Fruit fly (Drosophila melanogaster): ENCODE measurements around the gene Polr3D.

Polr3D gene

DNA sequence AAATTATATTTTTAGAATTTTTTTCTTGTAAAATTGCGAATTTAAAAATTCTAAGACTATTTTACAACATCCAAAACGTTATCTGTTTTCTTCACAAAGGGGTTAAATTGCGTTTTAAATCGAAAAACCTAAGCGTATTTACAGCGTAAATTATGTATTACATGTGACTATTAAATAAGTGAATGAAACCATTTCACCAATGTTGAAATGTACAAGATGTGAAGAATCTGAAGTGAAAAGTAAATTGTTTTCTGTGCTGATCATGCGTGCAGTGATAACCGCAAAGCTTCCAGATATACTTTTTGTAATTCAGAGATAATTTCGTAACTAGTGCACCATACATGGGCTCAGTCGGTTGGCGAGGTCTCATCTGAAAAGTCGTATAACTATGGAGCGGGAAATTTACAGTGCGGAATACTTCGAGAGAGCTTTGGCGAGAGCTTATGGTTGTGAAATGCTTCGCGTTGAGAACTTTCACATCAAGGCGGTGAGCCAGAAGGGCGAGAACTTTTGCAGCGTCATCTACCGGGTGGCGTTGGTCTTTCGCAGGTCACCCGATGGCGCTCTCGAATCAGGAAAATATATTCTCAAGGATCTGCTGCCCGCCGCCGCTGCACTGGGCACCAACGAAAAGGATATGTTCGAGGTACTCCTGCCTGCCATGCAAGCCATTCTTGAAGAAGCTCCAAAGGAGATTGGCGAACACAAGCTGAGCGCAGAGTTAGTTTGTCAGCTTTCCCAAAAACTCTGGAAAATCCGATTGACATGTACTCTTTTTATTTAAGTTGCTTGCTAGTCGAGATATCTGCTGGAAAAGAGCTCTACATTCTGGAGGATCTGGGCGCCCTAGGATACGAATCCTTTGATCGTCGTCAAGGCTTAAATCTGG lies 4.9 kb upstream of the Polr3D start:
- no peak; the same call in 1 of the 3 replicates for TF ChIP-seq CG4496 (GFP tag; IDR thresholded peaks at IDR 0.05)
- no peak for TF ChIP-seq gl (tag; optimal IDR thresholded peaks at IDR 0.05)
- TF ChIP-seq CG12605 (GFP tag; IDR thresholded peaks at IDR 0.05): no peak
- peak; percentile 63 for TF ChIP-seq CG9948 (tag; optimal IDR thresholded peaks at IDR 0.05)
- TF ChIP-seq Ets98B (GFP tag; IDR thresholded peaks at IDR 0.05): peak; percentile 27; the same call in 1 of the 2 replicates
- TF ChIP-seq CG14655 (GFP tag; optimal IDR thresholded peaks at IDR 0.05): no peak
- TF ChIP-seq Pif1A (GFP tag; optimal IDR thresholded peaks at IDR 0.05): no peak
- peak; percentile 36 for TF ChIP-seq Pif1B (GFP tag; optimal IDR thresholded peaks at IDR 0.05)
- TF ChIP-seq CG32121 (GFP tag; IDR thresholded peaks at IDR 0.05): peak; percentile 33; the same call in 1 of the 2 replicates
- TF ChIP-seq CG15710 (tag; optimal IDR thresholded peaks at IDR 0.05): peak; percentile 71
- TF ChIP-seq D1 (tag; optimal IDR thresholded peaks at IDR 0.05): peak; percentile 71
- TF ChIP-seq Snoo (tag; optimal IDR thresholded peaks at IDR 0.05): no peak
- no peak for TF ChIP-seq CG13204 (GFP tag; optimal IDR thresholded peaks at IDR 0.05)
- TF ChIP-seq rn (GFP tag; IDR thresholded peaks at IDR 0.05): no peak
- TF ChIP-seq CG10348 (GFP tag; IDR thresholded peaks at IDR 0.05): no peak
- no peak for TF ChIP-seq fd96Ca (GFP tag; IDR thresholded peaks at IDR 0.05)
- peak; percentile 73 for TF ChIP-seq CG8159 (tag; optimal IDR thresholded peaks at IDR 0.05)
- TF ChIP-seq CG34367 (tag; optimal IDR thresholded peaks at IDR 0.05): peak; percentile 35
- TF ChIP-seq EcR (GFP tag; optimal IDR thresholded peaks at IDR 0.05): no peak
- TF ChIP-seq CG17806 (tag; optimal IDR thresholded peaks at IDR 0.05): peak; percentile 71
- peak; percentile 50 for TF ChIP-seq CG8301 (tag; optimal IDR thresholded peaks at IDR 0.05)

DNA sequence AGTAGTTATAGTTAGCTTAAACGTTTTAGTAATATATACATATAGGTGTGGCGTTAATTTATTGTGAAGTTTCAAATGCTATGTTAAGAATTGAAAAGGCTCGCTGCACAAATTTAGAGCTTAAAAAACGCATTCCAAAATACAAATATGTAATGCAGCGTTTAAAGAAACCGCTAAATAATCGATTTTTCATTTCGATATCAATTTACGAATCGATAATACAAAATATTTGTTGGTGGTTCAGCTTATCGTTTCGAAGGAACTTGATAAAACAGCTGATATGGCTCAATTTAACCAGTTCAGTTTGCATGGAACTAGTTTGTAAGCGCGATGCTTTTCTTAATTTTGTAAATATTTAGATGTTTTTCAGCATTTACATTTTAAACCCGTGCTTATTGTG lies 3.3 kb upstream of the Polr3D start, which contains the start of the genes CG32195 and CG7341:
CG32195 (plus strand) TSS at position 291 of the 400 bp plus-strand sequence.
CG7341 (plus strand) TSS at position 291 of the 400 bp plus-strand sequence.
- TF ChIP-seq Snoo (tag; optimal IDR thresholded peaks at IDR 0.05): no peak
- TF ChIP-seq CG8159 (tag; optimal IDR thresholded peaks at IDR 0.05): no peak
- TF ChIP-seq fd96Ca (GFP tag; IDR thresholded peaks at IDR 0.05): no peak
- no peak for TF ChIP-seq CG13204 (GFP tag; optimal IDR thresholded peaks at IDR 0.05)
- no peak for TF ChIP-seq CG10348 (GFP tag; IDR thresholded peaks at IDR 0.05)
- no peak for TF ChIP-seq CG34367 (tag; optimal IDR thresholded peaks at IDR 0.05)

DNA sequence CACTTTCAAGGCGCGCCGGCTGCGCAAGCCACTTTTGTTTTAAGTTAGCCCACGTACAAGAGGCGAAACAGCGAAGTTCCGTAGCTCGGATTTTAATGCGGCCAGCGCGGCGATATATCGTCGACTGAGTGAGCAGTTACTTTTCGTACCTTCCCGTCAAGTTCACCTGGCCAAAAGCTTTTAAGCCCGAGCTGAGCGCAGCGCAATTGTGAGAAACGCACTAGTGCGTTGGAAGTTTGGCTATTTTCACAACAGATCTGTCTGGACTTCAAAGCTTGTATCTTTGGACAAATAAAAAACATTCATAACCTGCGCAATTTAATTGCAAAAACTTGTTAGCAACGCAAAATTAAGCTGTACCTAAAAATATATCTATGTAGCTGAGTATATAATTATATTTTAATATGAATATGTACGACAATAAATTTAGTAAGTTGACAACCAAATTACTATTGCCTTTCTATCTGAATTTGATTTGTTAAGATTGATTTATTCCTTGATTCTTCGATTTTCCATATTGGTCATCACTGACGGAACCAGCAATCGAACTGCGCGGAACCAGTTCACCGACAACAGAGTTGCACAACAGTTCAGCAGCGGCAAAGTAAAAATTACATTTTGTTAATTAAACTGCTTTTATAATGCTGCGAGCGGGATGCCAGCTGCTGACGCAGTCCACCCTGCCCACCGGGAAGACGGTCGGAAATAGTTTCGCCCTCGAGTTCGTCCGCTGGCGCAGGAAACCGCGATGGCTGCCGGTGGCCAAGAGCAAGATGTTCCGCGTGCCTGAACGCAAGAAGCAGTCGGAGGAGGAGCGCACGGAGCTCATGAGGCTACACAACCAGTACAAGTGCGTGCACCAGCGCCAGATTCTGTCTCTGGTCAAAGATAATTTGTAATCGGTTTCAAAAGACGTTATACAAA lies 3.1 kb downstream of the Polr3D start, which contains the start of the genes CG13698 and mRpS26:
CG13698 (minus strand) TSS at position 129 of the 924 bp plus-strand sequence.
mRpS26 (plus strand) TSS at position 559 of the 924 bp plus-strand sequence.
- TF ChIP-seq Pif1A (GFP tag; optimal IDR thresholded peaks at IDR 0.05): no peak
- TF ChIP-seq CG4496 (GFP tag; IDR thresholded peaks at IDR 0.05): peak; percentile 62; the same call in 2 of the 3 replicates
- TF ChIP-seq D1 (tag; optimal IDR thresholded peaks at IDR 0.05): peak; percentile 23
- TF ChIP-seq CG17806 (tag; optimal IDR thresholded peaks at IDR 0.05): peak; percentile 54
- TF ChIP-seq CG14655 (GFP tag; optimal IDR thresholded peaks at IDR 0.05): no peak
- peak; percentile 45 for TF ChIP-seq CG8301 (tag; optimal IDR thresholded peaks at IDR 0.05)
- TF ChIP-seq CG34367 (tag; optimal IDR thresholded peaks at IDR 0.05): peak; percentile 47
- no peak for TF ChIP-seq gl (tag; optimal IDR thresholded peaks at IDR 0.05)
- peak; percentile 71 for TF ChIP-seq CG8159 (tag; optimal IDR thresholded peaks at IDR 0.05)
- peak; percentile 61 for TF ChIP-seq Snoo (tag; optimal IDR thresholded peaks at IDR 0.05)
- no peak for TF ChIP-seq CG13204 (GFP tag; optimal IDR thresholded peaks at IDR 0.05)
- peak; percentile 45 for TF ChIP-seq Pif1B (GFP tag; optimal IDR thresholded peaks at IDR 0.05)
- peak; percentile 46 for TF ChIP-seq CG32121 (GFP tag; IDR thresholded peaks at IDR 0.05)
- no peak for TF ChIP-seq CG10348 (GFP tag; IDR thresholded peaks at IDR 0.05)
- TF ChIP-seq EcR (GFP tag; optimal IDR thresholded peaks at IDR 0.05): no peak
- peak; percentile 51 for TF ChIP-seq CG9948 (tag; optimal IDR thresholded peaks at IDR 0.05)
- peak; percentile 55; the same call in 1 of the 3 replicates for TF ChIP-seq fd96Ca (GFP tag; IDR thresholded peaks at IDR 0.05)
- TF ChIP-seq Ets98B (GFP tag; IDR thresholded peaks at IDR 0.05): peak; percentile 56
- 0 out of 2 replicates have a peak, but pooled peaks have one; percentile 11 for TF ChIP-seq CG12605 (GFP tag; IDR thresholded peaks at IDR 0.05)
- TF ChIP-seq rn (GFP tag; IDR thresholded peaks at IDR 0.05): no peak
- peak; percentile 74 for TF ChIP-seq CG15710 (tag; optimal IDR thresholded peaks at IDR 0.05)

DNA sequence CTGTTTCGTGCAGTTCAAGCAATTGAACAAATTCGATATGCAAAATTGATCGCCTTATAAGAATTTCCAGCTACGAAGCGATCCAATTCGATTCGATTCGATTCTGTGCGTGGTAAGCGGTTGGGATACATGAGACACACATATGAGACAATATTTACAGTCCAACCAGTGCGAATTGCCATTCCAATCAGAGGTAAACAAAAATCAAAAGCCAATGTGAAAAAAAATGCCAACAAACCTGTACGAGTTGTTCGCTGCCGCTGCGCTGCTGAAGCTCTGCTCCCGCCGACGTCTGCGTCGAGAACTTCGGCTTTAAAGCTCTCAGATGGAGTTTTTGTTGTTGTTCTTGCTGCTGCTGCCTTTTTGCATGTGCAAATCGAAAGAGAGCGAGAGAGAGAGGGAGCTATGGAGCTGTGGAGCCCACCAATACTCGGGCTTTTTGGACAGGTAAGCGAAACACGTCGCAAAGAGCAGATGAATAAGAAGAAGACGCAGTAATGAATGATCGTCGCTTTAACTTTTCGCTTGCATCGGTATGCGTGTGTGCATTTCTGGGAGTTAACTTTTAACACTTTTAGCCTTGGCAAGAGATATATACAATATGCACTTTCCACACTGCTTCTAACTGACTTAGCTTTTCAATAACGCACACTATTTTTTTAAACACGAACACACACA lies 3.9 kb downstream of the Polr3D start:
- TF ChIP-seq CG32121 (GFP tag; IDR thresholded peaks at IDR 0.05): no peak
- TF ChIP-seq Ets98B (GFP tag; IDR thresholded peaks at IDR 0.05): peak; percentile 28; the same call in 1 of the 2 replicates
- TF ChIP-seq CG4496 (GFP tag; IDR thresholded peaks at IDR 0.05): no peak
- no peak for TF ChIP-seq Pif1A (GFP tag; optimal IDR thresholded peaks at IDR 0.05)
- no peak for TF ChIP-seq CG14655 (GFP tag; optimal IDR thresholded peaks at IDR 0.05)
- no peak for TF ChIP-seq CG34367 (tag; optimal IDR thresholded peaks at IDR 0.05)
- TF ChIP-seq CG8159 (tag; optimal IDR thresholded peaks at IDR 0.05): no peak
- TF ChIP-seq fd96Ca (GFP tag; IDR thresholded peaks at IDR 0.05): no peak
- TF ChIP-seq CG12605 (GFP tag; IDR thresholded peaks at IDR 0.05): 0 out of 2 replicates have a peak, but pooled peaks have one; percentile 15
- no peak for TF ChIP-seq Pif1B (GFP tag; optimal IDR thresholded peaks at IDR 0.05)
- TF ChIP-seq gl (tag; optimal IDR thresholded peaks at IDR 0.05): no peak
- TF ChIP-seq EcR (GFP tag; optimal IDR thresholded peaks at IDR 0.05): peak; percentile 48
